Fruit fly (Drosophila melanogaster): ENCODE measurements around the gene MFS10.
A peak's percentile ranks its signal among the peaks of the same experiment; 100 is the strongest.

MFS10 gene

DNA sequence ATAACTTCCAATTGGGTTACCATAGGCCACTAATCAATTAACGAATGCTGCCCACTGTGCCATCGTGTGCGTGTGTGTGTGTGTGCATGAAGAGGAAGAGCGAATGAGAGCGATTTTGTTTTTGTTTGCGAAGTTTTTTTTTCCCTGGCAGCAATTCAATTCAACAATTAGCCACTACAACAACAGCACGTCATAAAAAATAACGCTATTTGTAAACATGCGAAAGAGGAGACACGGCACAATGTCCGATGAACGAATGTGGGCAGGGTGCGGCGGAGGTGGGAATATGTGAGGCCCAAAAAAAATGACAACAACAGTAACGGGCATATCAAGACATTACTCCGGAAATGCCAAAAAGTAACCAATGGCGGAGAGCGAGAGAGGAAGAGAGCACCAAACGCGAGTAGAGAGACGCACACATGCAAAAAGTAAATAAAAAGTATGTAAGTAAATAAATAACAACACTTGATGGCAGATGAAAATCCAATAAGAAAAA is 41.4 kb upstream of the MFS10 start (continued):
- TF ChIP-seq HmgZ (tag; optimal IDR thresholded peaks at IDR 0.05): peak; percentile 50
- TF ChIP-seq schlank (tag; optimal IDR thresholded peaks at IDR 0.05): peak; percentile 8
- TF ChIP-seq zen (tag; optimal IDR thresholded peaks at IDR 0.05): no peak
- TF ChIP-seq CG17385 (GFP tag; optimal IDR thresholded peaks at IDR 0.05): peak; percentile 79
- TF ChIP-seq gcm (GFP tag; optimal IDR thresholded peaks at IDR 0.05): no peak
- TF ChIP-seq Sox100B (GFP tag; optimal IDR thresholded peaks at IDR 0.05): no peak
- no peak for TF ChIP-seq salm (tag; optimal IDR thresholded peaks at IDR 0.05)
- TF ChIP-seq CG13287 (GFP tag; IDR thresholded peaks at IDR 0.05; ENCODE audit: partially characterized antibody): 0 out of 2 replicates have a peak, but pooled peaks have one; percentile 9
- TF ChIP-seq CG3726 (GFP tag; IDR thresholded peaks at IDR 0.05): no peak
- no peak for TF ChIP-seq CG11696 (GFP tag; IDR thresholded peaks at IDR 0.05)
- TF ChIP-seq gem (tag; optimal IDR thresholded peaks at IDR 0.05): no peak
- TF ChIP-seq CG9876 (GFP tag; optimal IDR thresholded peaks at IDR 0.05): no peak
- TF ChIP-seq repo (GFP tag; optimal IDR thresholded peaks at IDR 0.05): no peak
- no peak for TF ChIP-seq grau (tag; optimal IDR thresholded peaks at IDR 0.05)
- TF ChIP-seq tap (tag; optimal IDR thresholded peaks at IDR 0.05): no peak
- TF ChIP-seq insv (GFP tag; optimal IDR thresholded peaks at IDR 0.05): peak in 1 of 2 experiments; percentile 7
- no peak for TF ChIP-seq chn (GFP tag; optimal IDR thresholded peaks at IDR 0.05)
- no peak for TF ChIP-seq CG12659 (GFP tag; optimal IDR thresholded peaks at IDR 0.05)
- TF ChIP-seq zf30C (GFP tag; optimal IDR thresholded peaks at IDR 0.05): no peak
- TF ChIP-seq fd64A (GFP tag; optimal IDR thresholded peaks at IDR 0.05): no peak
- TF ChIP-seq Aef1 (GFP tag; IDR thresholded peaks at IDR 0.05): peak; percentile 51; the same call in 2 of the 3 replicates
- peak; percentile 6; the same call in 1 of the 2 replicates for TF ChIP-seq Adf1 (GFP tag; IDR thresholded peaks at IDR 0.05)
- peak; percentile 12 for TF ChIP-seq caup (GFP tag; optimal IDR thresholded peaks at IDR 0.05; ENCODE audit: severe bottlenecking)
- no peak for TF ChIP-seq CG18619 (GFP tag; optimal IDR thresholded peaks at IDR 0.05)
- no peak for TF ChIP-seq ase (GFP tag; IDR thresholded peaks at IDR 0.05)
- TF ChIP-seq CG15514 (GFP tag; optimal IDR thresholded peaks at IDR 0.05): peak; percentile 29
- TF ChIP-seq Xrp1 (GFP tag; IDR thresholded peaks at IDR 0.05): no peak
- no peak for TF ChIP-seq CG8089 (GFP tag; optimal IDR thresholded peaks at IDR 0.05)
- TF ChIP-seq gfzf (GFP tag; optimal IDR thresholded peaks at IDR 0.05): no peak
- no peak for TF ChIP-seq CG4328 (GFP tag; optimal IDR thresholded peaks at IDR 0.05)
- no peak for TF ChIP-seq Gsc (GFP tag; IDR thresholded peaks at IDR 0.05)
- TF ChIP-seq Pdp1 (GFP tag; optimal IDR thresholded peaks at IDR 0.05): no peak
- TF ChIP-seq ewg (GFP tag; optimal IDR thresholded peaks at IDR 0.05): no peak
- no peak for TF ChIP-seq CG4404 (GFP tag; IDR thresholded peaks at IDR 0.05)
- TF ChIP-seq slbo (GFP tag; IDR thresholded peaks at IDR 0.05): peak; percentile 47; the same call in 1 of the 2 replicates
- no peak for TF ChIP-seq amos (GFP tag; IDR thresholded peaks at IDR 0.05; ENCODE audit: partially characterized antibody)
- no peak for TF ChIP-seq Hmr (GFP tag; optimal IDR thresholded peaks at IDR 0.05)
- no peak for TF ChIP-seq CHES-1-like (GFP tag; optimal IDR thresholded peaks at IDR 0.05)
- no peak for TF ChIP-seq CG4617 (GFP tag; optimal IDR thresholded peaks at IDR 0.05; ENCODE audit: borderline replicate concordance)
- TF ChIP-seq fu2 (GFP tag; optimal IDR thresholded peaks at IDR 0.05): no peak
- TF ChIP-seq hth (optimal IDR thresholded peaks at IDR 0.05): no peak
- no peak for TF ChIP-seq Awh (GFP tag; IDR thresholded peaks at IDR 0.05)
- no peak for TF ChIP-seq lab (GFP tag; optimal IDR thresholded peaks at IDR 0.05)
- no peak for TF ChIP-seq CG15011 (GFP tag; optimal IDR thresholded peaks at IDR 0.05)
- no peak for TF ChIP-seq CG6791 (GFP tag; IDR thresholded peaks at IDR 0.05; ENCODE audit: partially characterized antibody)
- TF ChIP-seq mirr (GFP tag; optimal IDR thresholded peaks at IDR 0.05): peak; percentile 84
- TF ChIP-seq pnt (GFP tag; optimal IDR thresholded peaks at IDR 0.05): no peak
- TF ChIP-seq bcd (GFP tag; optimal IDR thresholded peaks at IDR 0.05): no peak
- no peak for TF ChIP-seq CG1602 (GFP tag; optimal IDR thresholded peaks at IDR 0.05)
- TF ChIP-seq CG14014 (GFP tag; IDR thresholded peaks at IDR 0.05): no peak

Data from whole organism, embryonic.